Fruit fly (Drosophila melanogaster) Kc167 (cell line): Measurements from ENCODE around the gene CG32772.

Source experiments
- Myc ChIP-seq: fragments of >200 bp; optimal IDR thresholded peaks from 2 replicates; lab custom pipeline; 2017; ENCODE audit warnings: missing external identifiers
- Sin3A ChIP-seq: fragments of >200 bp; optimal IDR thresholded peaks from 2 replicates; lab custom pipeline; 2018; ENCODE audit warnings: missing external identifiers
- h ChIP-seq: fragments of >200 bp; optimal IDR thresholded peaks from 3 replicates; lab custom pipeline; 2018; ENCODE audit warnings: missing external identifiers
- insv ChIP-seq: fragments of >200 bp; optimal IDR thresholded peaks from 3 replicates; lab custom pipeline; 2018; ENCODE audit warnings: missing external identifiers
- psq ChIP-seq: fragments of >200 bp; optimal IDR thresholded peaks from 2 replicates; lab custom pipeline; 2017; ENCODE audit warnings: missing external identifiers
- ttk ChIP-seq: sonication (Bioruptor generic); optimal IDR thresholded peaks from 2 replicates; lab custom pipeline; 2017; ENCODE audit warnings: missing external identifiers

- TF ChIP-seq Myc (lab: Kevin White, UChicago) (no peak), psq (lab: Kevin White, UChicago) (no peak), insv (lab: Kevin White, UChicago) (no peak), ttk (no peak), Sin3A (lab: Kevin White, UChicago) (no peak), h (no peak)
These were observed 30.1 kb downstream of the CG32772 start, which contains the start of gene Ptp4E for dm6 chrX:4938986-4939385.
